Worm (Caenorhabditis elegans): Measurements from ENCODE around the gene T02E9.6.

ce11 chrV:11373918-11374317 lies 39.8 kb upstream of the T02E9.6 start:
- TF ChIP-seq alr-1 (tag; optimal IDR thresholded peaks at IDR 0.05) (no peak), lsy-2 (tag; optimal IDR thresholded peaks at IDR 0.05) (no peak), blmp-1 (tag; optimal IDR thresholded peaks at IDR 0.05; ENCODE audit: insufficient read depth) (no peak), nhr-6 (tag; optimal IDR thresholded peaks at IDR 0.05) (no peak), C34F6.9 (tag; optimal IDR thresholded peaks at IDR 0.05) (no peak), mab-5 (tag; optimal IDR thresholded peaks at IDR 0.05) (no peak), nhr-21 (tag; optimal IDR thresholded peaks at IDR 0.05) (no peak), ama-1 (optimal IDR thresholded peaks at IDR 0.05) (no peak), nhr-11 (tag; optimal IDR thresholded peaks at IDR 0.05) (no peak), lin-13 (GFP tag; optimal IDR thresholded peaks at IDR 0.05) (no peak), nhr-12 (tag; optimal IDR thresholded peaks at IDR 0.05) (no peak), egl-27 (tag; optimal IDR thresholded peaks at IDR 0.05) (no peak)
